Fruit fly (Drosophila melanogaster): ENCODE results near the gene AIF.
A peak's percentile ranks its signal among the peaks of the same experiment; 100 is the strongest.

The AIF gene

DNA sequence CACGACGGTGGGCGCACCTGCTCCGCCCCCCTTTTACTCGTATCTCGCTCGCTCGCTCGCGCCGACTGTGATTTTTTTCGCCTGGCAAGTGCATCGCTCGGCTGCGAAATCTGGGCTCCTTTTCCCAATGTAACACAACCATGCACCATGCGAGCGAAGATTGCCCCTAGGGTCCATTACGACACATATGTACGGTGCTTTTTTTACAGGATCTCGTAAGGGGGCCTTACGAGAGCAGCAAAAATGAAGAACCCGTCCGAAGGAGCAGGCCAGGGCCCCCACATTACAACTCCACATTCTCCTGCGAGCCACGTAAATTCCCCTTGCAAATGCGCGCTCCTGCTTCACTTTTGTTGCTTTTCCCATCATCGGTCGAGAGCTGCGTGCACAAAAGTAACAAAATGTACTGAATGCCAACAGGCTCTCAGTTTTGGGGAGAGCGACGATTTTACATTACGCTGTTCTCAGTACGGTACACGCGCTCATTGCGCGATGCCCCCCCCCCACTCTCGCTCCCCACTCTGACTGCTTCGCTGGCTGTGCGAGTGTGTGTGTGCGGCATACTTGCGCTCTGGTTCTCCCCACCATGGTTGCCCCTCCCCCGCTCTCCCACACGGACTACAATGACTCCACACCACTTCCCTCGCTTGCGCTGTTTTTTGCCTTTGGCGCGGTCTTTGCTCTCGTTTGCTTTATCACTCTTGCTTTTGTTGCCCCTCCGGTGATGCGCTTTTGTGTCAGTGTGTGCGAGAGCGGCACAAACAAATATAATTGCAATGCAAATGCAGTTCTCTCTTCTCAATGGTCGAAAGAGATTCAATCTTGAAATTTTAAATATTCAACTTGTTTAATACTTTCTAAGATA lies 51.5 kb downstream of the AIF start (continued):
- TF ChIP-seq lab (GFP tag; optimal IDR thresholded peaks at IDR 0.05) (peak; percentile 55), CG5245 (GFP tag; optimal IDR thresholded peaks at IDR 0.05) (no peak), tna (GFP tag; IDR thresholded peaks at IDR 0.05; ENCODE audit: partially characterized antibody) (peak; percentile 53; the same call in 1 of the 2 replicates), CG17568 (GFP tag; optimal IDR thresholded peaks at IDR 0.05) (no peak), Dfd (GFP tag; optimal IDR thresholded peaks at IDR 0.05) (no peak), CG31441 (GFP tag; IDR thresholded peaks at IDR 0.05) (no peak), Mes4 (GFP tag; optimal IDR thresholded peaks at IDR 0.05) (no peak), CG3065 (GFP tag; optimal IDR thresholded peaks at IDR 0.05) (no peak), pnt (GFP tag; optimal IDR thresholded peaks at IDR 0.05) (no peak), fd96Cb (tag; optimal IDR thresholded peaks at IDR 0.05) (no peak), CG43689 (GFP tag; IDR thresholded peaks at IDR 0.05) (no peak), CG16813 (GFP tag; IDR thresholded peaks at IDR 0.05; ENCODE audit: partially characterized antibody) (peak; percentile 18; the same call in 1 of the 3 replicates), CG8281 (tag; optimal IDR thresholded peaks at IDR 0.05) (no peak), odd (GFP tag; optimal IDR thresholded peaks at IDR 0.05) (no peak), HmgZ (tag; optimal IDR thresholded peaks at IDR 0.05) (no peak), hb (GFP tag; IDR thresholded peaks at IDR 0.05; ENCODE audit: partially characterized antibody) (no peak), Drgx (GFP tag; IDR thresholded peaks at IDR 0.05) (peak; percentile 69), CG16779 (GFP tag; IDR thresholded peaks at IDR 0.05) (no peak), knrl (GFP tag; IDR thresholded peaks at IDR 0.05; ENCODE audit: partially characterized antibody) (no peak), CG6272 (GFP tag; IDR thresholded peaks at IDR 0.05) (0 out of 2 replicates have a peak, but pooled peaks have one; percentile 20), pb (GFP tag; optimal IDR thresholded peaks at IDR 0.05) (no peak), CG8290 (GFP tag; optimal IDR thresholded peaks at IDR 0.05) (no peak), CG8290 (tag; optimal IDR thresholded peaks at IDR 0.05) (peak in 1 of 2 experiments; percentile 55), dm (GFP tag; optimal IDR thresholded peaks at IDR 0.05) (no peak), CG17829 (tag; optimal IDR thresholded peaks at IDR 0.05) (no peak), dan (GFP tag; IDR thresholded peaks at IDR 0.05) (no peak), CG12744 (GFP tag; optimal IDR thresholded peaks at IDR 0.05) (no peak), CTCF (GFP tag; optimal IDR thresholded peaks at IDR 0.05) (no peak), Ssrp (tag; optimal IDR thresholded peaks at IDR 0.05) (no peak), zf30C (GFP tag; optimal IDR thresholded peaks at IDR 0.05) (no peak), Deaf1 (tag; optimal IDR thresholded peaks at IDR 0.05) (peak; percentile 53), fd64A (GFP tag; optimal IDR thresholded peaks at IDR 0.05) (no peak), Lhr (GFP tag; optimal IDR thresholded peaks at IDR 0.05) (peak; percentile 16), CG10462 (GFP tag; optimal IDR thresholded peaks at IDR 0.05) (no peak), Hr78 (GFP tag; optimal IDR thresholded peaks at IDR 0.05) (no peak), CG2116 (GFP tag; optimal IDR thresholded peaks at IDR 0.05) (no peak), CG10267 (tag; optimal IDR thresholded peaks at IDR 0.05) (no peak), CG4854 (GFP tag; optimal IDR thresholded peaks at IDR 0.05) (no peak), CG9932 (GFP tag; IDR thresholded peaks at IDR 0.05) (no peak), exex (tag; optimal IDR thresholded peaks at IDR 0.05) (no peak), kni (GFP tag; optimal IDR thresholded peaks at IDR 0.05) (peak; percentile 84), CG6654 (GFP tag; optimal IDR thresholded peaks at IDR 0.05) (no peak), CG6791 (GFP tag; IDR thresholded peaks at IDR 0.05; ENCODE audit: partially characterized antibody) (peak; percentile 50; the same call in 1 of the 3 replicates), zfh2 (GFP tag; optimal IDR thresholded peaks at IDR 0.05) (no peak), oc (tag; optimal IDR thresholded peaks at IDR 0.05) (no peak), CG33213 (GFP tag; optimal IDR thresholded peaks at IDR 0.05) (no peak), CG11085 (GFP tag; IDR thresholded peaks at IDR 0.05) (no peak), CG10274 (GFP tag; optimal IDR thresholded peaks at IDR 0.05) (no peak), CG4730 (GFP tag; IDR thresholded peaks at IDR 0.05) (no peak)
